Worm (Caenorhabditis elegans): Measurements from ENCODE around the gene R05G6.3.

Gene R05G6.3

ce11 chrIV:7486201-7486947 is 30.0 kb upstream of the R05G6.3 start, which contains the start of the genes his-61 and his-62 (continued):
- TF ChIP-seq unc-130 (GFP tag; optimal IDR thresholded peaks at IDR 0.05) (no peak), C06A6.2 (GFP tag; conservative IDR thresholded peaks at IDR 0.05) (no peak), nhr-179 (tag; optimal IDR thresholded peaks at IDR 0.05) (no peak), F33H1.4 (GFP tag; IDR thresholded peaks at IDR 0.05) (peak; percentile 10; the same call in 1 of the 2 replicates), egrh-3 (GFP tag; IDR thresholded peaks at IDR 0.05) (no peak), mxl-1 (tag; optimal IDR thresholded peaks at IDR 0.05) (no peak), madf-6 (GFP tag; IDR thresholded peaks at IDR 0.05) (0 out of 2 replicates have a peak, but pooled peaks have one; percentile 38), zim-3 (tag; optimal IDR thresholded peaks at IDR 0.05) (no peak), egl-18 (GFP tag; IDR thresholded peaks at IDR 0.05) (no peak), B0019.2 (GFP tag; conservative IDR thresholded peaks at IDR 0.05) (no peak), Y79H2A.3 (GFP tag; conservative IDR thresholded peaks at IDR 0.05) (peak; percentile 10; the same call in 1 of the 2 replicates), ztf-18 (tag; optimal IDR thresholded peaks at IDR 0.05) (peak; percentile 29), Y95B8A.8 (GFP tag; IDR thresholded peaks at IDR 0.05) (0 out of 2 replicates have a peak, but pooled peaks have one; percentile 70), bed-2 (GFP tag; IDR thresholded peaks at IDR 0.05) (no peak), sea-2 (GFP tag; IDR thresholded peaks at IDR 0.05) (no peak), mcd-1 (GFP tag; IDR thresholded peaks at IDR 0.05) (peak; percentile 51), tbp1 (GFP tag; optimal IDR thresholded peaks at IDR 0.05) (peak; percentile 71), ceh-79 (tag; optimal IDR thresholded peaks at IDR 0.05) (no peak), let-607 (tag; optimal IDR thresholded peaks at IDR 0.05) (no peak), D2030.7 (GFP tag; IDR thresholded peaks at IDR 0.05) (peak; percentile 68), hmg-1.2 (GFP tag; IDR thresholded peaks at IDR 0.05) (peak; percentile 80), ccch-3 (GFP tag; optimal IDR thresholded peaks at IDR 0.05) (no peak), fkh-3 (tag; optimal IDR thresholded peaks at IDR 0.05) (no peak), chd-7 (tag; optimal IDR thresholded peaks at IDR 0.05) (no peak), zfh-2 (GFP tag; conservative IDR thresholded peaks at IDR 0.05) (no peak), ztf-28 (GFP tag; IDR thresholded peaks at IDR 0.05) (peak; percentile 76; the same call in 1 of the 2 replicates), F10E7.11 (tag; optimal IDR thresholded peaks at IDR 0.05) (no peak), xnd-1 (tag; optimal IDR thresholded peaks at IDR 0.05) (no peak), egl-44 (GFP tag; IDR thresholded peaks at IDR 0.05) (0 out of 2 replicates have a peak, but pooled peaks have one; percentile 58), ceh-100 (GFP tag; IDR thresholded peaks at IDR 0.05) (peak; percentile 53), lsy-27 (tag; optimal IDR thresholded peaks at IDR 0.05; ENCODE audit: borderline replicate concordance, insufficient read depth) (no peak), ceh-91 (GFP tag; IDR thresholded peaks at IDR 0.05) (peak; percentile 22), madf-3 (GFP tag; IDR thresholded peaks at IDR 0.05) (no peak; the same call in none of the 2 replicates), akir-1 (GFP tag; optimal IDR thresholded peaks at IDR 0.05) (no peak), hmg-20 (GFP tag; IDR thresholded peaks at IDR 0.05) (no peak), sptf-2 (GFP tag; optimal IDR thresholded peaks at IDR 0.05) (no peak), dpff-1 (tag; optimal IDR thresholded peaks at IDR 0.05) (no peak), C17E4.6 (GFP tag; IDR thresholded peaks at IDR 0.05) (peak; percentile 32; the same call in 1 of the 2 replicates), lsl-1 (GFP tag; optimal IDR thresholded peaks at IDR 0.05) (peak; percentile 43), cebp-2 (GFP tag; IDR thresholded peaks at IDR 0.05) (peak; percentile 62; the same call in 1 of the 2 replicates), ztf-22 (GFP tag; optimal IDR thresholded peaks at IDR 0.05) (no peak), pbrm-1 (GFP tag; IDR thresholded peaks at IDR 0.05) (peak; percentile 63; the same call in 1 of the 2 replicates), gei-17 (GFP tag; optimal IDR thresholded peaks at IDR 0.05) (no peak), hsf-1 (GFP tag; IDR thresholded peaks at IDR 0.05) (peak; percentile 15; the same call in 1 of the 2 replicates), attf-3 (GFP tag; conservative IDR thresholded peaks at IDR 0.05) (no peak), rec-8 (tag; optimal IDR thresholded peaks at IDR 0.05) (no peak), tlf-1 (GFP tag; optimal IDR thresholded peaks at IDR 0.05) (peak; percentile 23)
